Worm (Caenorhabditis elegans) whole organism, L2 larva: ENCODE results near the gene C06E2.1.

Source experiments
- C34F6.9 ChIP-seq: fragments of 150-350 bp; optimal IDR thresholded peaks from 2 replicates; lab custom pipeline; 2014; ENCODE audit warnings: missing biosample characterization, missing genetic modification characterization
- F13H6.1 ChIP-seq: sonication (generic microtip); optimal IDR thresholded peaks from 2 replicates; lab custom pipeline; 2016; ENCODE audit warnings: missing genetic modification characterization, missing compliant biosample characterization
- R02D3.7 ChIP-seq: fragments of 150-350 bp; optimal IDR thresholded peaks from 2 replicates; lab custom pipeline; 2014; ENCODE audit warnings: missing biosample characterization, missing genetic modification characterization
- Y55F3AM.14 ChIP-seq: fragments of 200-800 bp; sonication (Bioruptor generic); optimal IDR thresholded peaks from 2 replicates; lab custom pipeline; 2018; ENCODE audit warnings: mild to moderate bottlenecking, missing genetic modification characterization, missing compliant biosample characterization
- ZK546.5 ChIP-seq: sonication (generic microtip); optimal IDR thresholded peaks from 2 replicates; lab custom pipeline; 2017; ENCODE audit warnings: missing biosample characterization, missing genetic modification characterization
- alr-1 ChIP-seq: fragments of 150-350 bp; optimal IDR thresholded peaks from 2 replicates; lab custom pipeline; 2014; ENCODE audit warnings: missing biosample characterization, missing genetic modification characterization
- aly-2 ChIP-seq: fragments of 150-350 bp; optimal IDR thresholded peaks from 2 replicates; lab custom pipeline; 2014; ENCODE audit warnings: missing biosample characterization, missing genetic modification characterization
- ama-1 ChIP-seq: fragments of 150-350 bp; optimal IDR thresholded peaks from 2 replicates; lab custom pipeline; 2018; ENCODE audit warnings: inconsistent platforms
- blmp-1 ChIP-seq: sonication (generic microtip); optimal IDR thresholded peaks from 2 replicates; lab custom pipeline; 2017; ENCODE audit warnings: missing genetic modification characterization, mild to moderate bottlenecking, missing compliant biosample characterization, antibody characterized with exemption, moderate library complexity; ENCODE audit not compliant: insufficient read depth
- ceh-16 ChIP-seq: fragments of 150-350 bp; optimal IDR thresholded peaks from 2 replicates; lab custom pipeline; 2014; ENCODE audit warnings: missing biosample characterization, missing genetic modification characterization
- ceh-82 ChIP-seq: fragments of 150-350 bp; optimal IDR thresholded peaks from 2 replicates; lab custom pipeline; 2014; ENCODE audit warnings: missing biosample characterization, missing genetic modification characterization
- dmd-4 ChIP-seq: sonication (generic microtip); optimal IDR thresholded peaks from 2 replicates; lab custom pipeline; 2017; ENCODE audit warnings: missing biosample characterization, missing genetic modification characterization
- egl-27 ChIP-seq: sonication (generic microtip); optimal IDR thresholded peaks from 3 replicates; lab custom pipeline; 2017; ENCODE audit warnings: missing biosample characterization, missing genetic modification reagents, missing genetic modification characterization
- elt-1 ChIP-seq: fragments of 150-350 bp; optimal IDR thresholded peaks from 2 replicates; lab custom pipeline; 2014; ENCODE audit warnings: missing biosample characterization, missing genetic modification characterization
- elt-3 ChIP-seq: sonication (generic microtip); optimal IDR thresholded peaks from 2 replicates; lab custom pipeline; 2017; ENCODE audit warnings: missing biosample characterization, missing genetic modification characterization
- fos-1 ChIP-seq: fragments of 150-350 bp; optimal IDR thresholded peaks from 2 replicates; lab custom pipeline; 2014; ENCODE audit warnings: missing biosample characterization, missing genetic modification characterization
- gmeb-1 ChIP-seq: fragments of 150-350 bp; optimal IDR thresholded peaks from 2 replicates; lab custom pipeline; 2014; ENCODE audit warnings: missing biosample characterization, missing genetic modification characterization
- lin-11 ChIP-seq: fragments of 150-350 bp; sonication (generic microtip); optimal IDR thresholded peaks from 2 replicates; lab custom pipeline; 2014; ENCODE audit warnings: missing biosample characterization, missing genetic modification characterization, inconsistent platforms, mixed read lengths
- lin-39 ChIP-seq: fragments of 150-350 bp; optimal IDR thresholded peaks from 2 replicates; lab custom pipeline; 2014; ENCODE audit warnings: missing biosample characterization, missing genetic modification reagents, missing genetic modification characterization
- mab-5 ChIP-seq: fragments of 150-350 bp; optimal IDR thresholded peaks from 2 replicates; lab custom pipeline; 2014; ENCODE audit warnings: missing biosample characterization, missing genetic modification characterization
- mbf-1 ChIP-seq: sonication (generic microtip); optimal IDR thresholded peaks from 2 replicates; lab custom pipeline; 2017; ENCODE audit warnings: missing biosample characterization, missing genetic modification characterization
- nhr-10 ChIP-seq: sonication (generic microtip); optimal IDR thresholded peaks from 2 replicates; lab custom pipeline; 2017; ENCODE audit warnings: missing biosample characterization, missing genetic modification characterization
- nhr-11 ChIP-seq: fragments of 150-350 bp; optimal IDR thresholded peaks from 2 replicates; lab custom pipeline; 2014; ENCODE audit warnings: missing biosample characterization, missing genetic modification characterization
- nhr-12 ChIP-seq: fragments of 150-350 bp; optimal IDR thresholded peaks from 2 replicates; lab custom pipeline; 2014; ENCODE audit warnings: missing biosample characterization, missing genetic modification characterization
- nhr-129 ChIP-seq: fragments of 150-350 bp; optimal IDR thresholded peaks from 2 replicates; lab custom pipeline; 2014; ENCODE audit warnings: missing biosample characterization, missing genetic modification characterization
- nhr-21 ChIP-seq: fragments of 150-350 bp; optimal IDR thresholded peaks from 2 replicates; lab custom pipeline; 2014; ENCODE audit warnings: missing biosample characterization, missing genetic modification characterization
- nhr-23 ChIP-seq: fragments of 150-350 bp; optimal IDR thresholded peaks from 2 replicates; lab custom pipeline; 2014; ENCODE audit warnings: missing biosample characterization, missing genetic modification reagents, missing genetic modification characterization
- nhr-237 ChIP-seq: fragments of 150-350 bp; optimal IDR thresholded peaks from 2 replicates; lab custom pipeline; 2014; ENCODE audit warnings: missing biosample characterization, missing genetic modification characterization
- nhr-77 ChIP-seq: fragments of 150-350 bp; optimal IDR thresholded peaks from 2 replicates; lab custom pipeline; 2014; ENCODE audit warnings: missing biosample characterization, missing genetic modification characterization
- sma-3 ChIP-seq: sonication (generic microtip); optimal IDR thresholded peaks from 2 replicates; lab custom pipeline; 2016; ENCODE audit warnings: missing genetic modification reagents, missing genetic modification characterization, missing compliant biosample characterization
- sma-9 ChIP-seq, 2 experiments: fragments of 150-350 bp in 1 of 2; sonication (generic microtip) in 1 of 2; optimal IDR thresholded peaks; 2 replicates each; lab custom pipeline; 2014 to 2016; ENCODE audit warnings: missing genetic modification characterization in 2 of 2, mild to moderate bottlenecking in 1 of 2, missing biosample characterization in 1 of 2, missing compliant biosample characterization in 1 of 2, missing genetic modification reagents in 1 of 2, moderate library complexity in 1 of 2
- snpc-4 ChIP-seq: fragments of 150-350 bp; optimal IDR thresholded peaks from 2 replicates; lab custom pipeline; 2014; ENCODE audit warnings: missing biosample characterization, missing genetic modification characterization
- unc-39 ChIP-seq: fragments of 150-350 bp; optimal IDR thresholded peaks from 2 replicates; lab custom pipeline; 2014; ENCODE audit warnings: missing biosample characterization, missing genetic modification characterization
- unc-55 ChIP-seq: fragments of 150-350 bp; sonication (generic microtip); optimal IDR thresholded peaks from 3 replicates; lab custom pipeline; 2014; ENCODE audit warnings: missing biosample characterization, missing genetic modification reagents, missing genetic modification characterization
- unc-62 ChIP-seq: fragments of 150-350 bp; optimal IDR thresholded peaks from 2 replicates; lab custom pipeline; 2014; ENCODE audit warnings: missing biosample characterization, missing genetic modification reagents, missing genetic modification characterization
- zag-1 ChIP-seq: fragments of 150-350 bp; optimal IDR thresholded peaks from 2 replicates; lab custom pipeline; 2014; ENCODE audit warnings: missing biosample characterization, missing genetic modification characterization
- ztf-1 ChIP-seq: fragments of 200-800 bp; sonication (Bioruptor generic); conservative IDR thresholded peaks from 2 replicates; pipeline ENCODE4 v1.3.6; 2022; ENCODE audit warnings: missing genetic modification characterization, missing compliant biosample characterization
- ztf-11 ChIP-seq: sonication (generic microtip); optimal IDR thresholded peaks from 2 replicates; lab custom pipeline; 2017; ENCODE audit warnings: missing biosample characterization, missing genetic modification characterization
- ztf-4 ChIP-seq: fragments of 150-350 bp; optimal IDR thresholded peaks from 2 replicates; lab custom pipeline; 2014; ENCODE audit warnings: missing biosample characterization, missing genetic modification characterization

Gene C06E2.1

ce11 chrX:8905089-8905488 lies 30.4 kb upstream of the C06E2.1 start, which contains the start of gene ensh-1:
ensh-1 (plus strand) TSS chrX:8905389.
- TF ChIP-seq nhr-12 (no peak), nhr-237 (tag; lab: Kevin White, UChicago) (no peak), nhr-21 (tag; lab: Kevin White, UChicago) (no peak), unc-62 (no peak), zag-1 (tag; lab: Kevin White, UChicago) (no peak), dmd-4 (tag; lab: Kevin White, UChicago) (no peak), unc-39 (tag; lab: Kevin White, UChicago) (no peak), egl-27 (no peak), nhr-23 (tag; lab: Kevin White, UChicago) (no peak), nhr-129 (no peak), nhr-10 (no peak), ztf-4 (tag; lab: Kevin White, UChicago) (no peak), aly-2 (tag; lab: Kevin White, UChicago) (no peak), R02D3.7 (tag; lab: Kevin White, UChicago) (no peak), sma-9 (GFP tag; optimal IDR thresholded peaks at IDR 0.05; lab: Kevin White, UChicago) (no peak), sma-9 (tag; optimal IDR thresholded peaks at IDR 0.05; lab: Kevin White, UChicago) (no peak), ztf-11 (tag; lab: Kevin White, UChicago) (no peak), nhr-11 (tag; lab: Kevin White, UChicago) (no peak)

ce11 chrX:8902920-8903319 lies 28.3 kb upstream of the C06E2.1 start:
- TF ChIP-seq ceh-82: no peak
- no peak for TF ChIP-seq nhr-77 (tag; lab: Kevin White, UChicago)
- no peak for TF ChIP-seq elt-3 (tag; lab: Kevin White, UChicago)
- no peak for TF ChIP-seq R02D3.7 (tag; lab: Kevin White, UChicago)

- no peak for TF ChIP-seq gmeb-1 (tag; lab: Kevin White, UChicago)
- TF ChIP-seq snpc-4 (tag; lab: Kevin White, UChicago): no peak
Observed at ce11 chrX:8892808-8893207, 18.2 kb upstream of the C06E2.1 start, which contains the start of gene C13E3.1. C13E3.1 (plus strand) TSS chrX:8893108.

ce11 chrX:8891393-8891953 lies 16.8 kb upstream of the C06E2.1 start:
- TF ChIP-seq C34F6.9: no peak
- no peak for TF ChIP-seq nhr-77 (tag; lab: Kevin White, UChicago)
- no peak for TF ChIP-seq alr-1 (tag; lab: Kevin White, UChicago)
- TF ChIP-seq blmp-1 (tag; lab: Kevin White, UChicago): peak; percentile 29
- no peak for TF ChIP-seq unc-39 (tag; lab: Kevin White, UChicago)
- no peak for TF ChIP-seq lin-39 (tag; lab: Kevin White, UChicago)
- no peak for TF ChIP-seq ama-1
- TF ChIP-seq fos-1 (tag; lab: Kevin White, UChicago): peak; percentile 13
- no peak for TF ChIP-seq gmeb-1 (tag; lab: Kevin White, UChicago)
- no peak for TF ChIP-seq sma-3
- no peak for TF ChIP-seq ztf-1
- no peak for TF ChIP-seq lin-11
- TF ChIP-seq ztf-11 (tag; lab: Kevin White, UChicago): no peak
- no peak for TF ChIP-seq nhr-129

ce11 chrX:8890251-8890755 lies 15.7 kb upstream of the C06E2.1 start:
- no peak for TF ChIP-seq mbf-1 (tag; lab: Kevin White, UChicago)
- TF ChIP-seq mab-5 (tag; lab: Kevin White, UChicago): no peak
- TF ChIP-seq sma-9 (GFP tag; optimal IDR thresholded peaks at IDR 0.05; lab: Kevin White, UChicago): no peak
- TF ChIP-seq sma-9 (tag; optimal IDR thresholded peaks at IDR 0.05; lab: Kevin White, UChicago): no peak
- no peak for TF ChIP-seq unc-55 (GFP tag; lab: Kevin White, UChicago)
- TF ChIP-seq aly-2 (tag; lab: Kevin White, UChicago): no peak
- no peak for TF ChIP-seq unc-39 (tag; lab: Kevin White, UChicago)
- no peak for TF ChIP-seq elt-1 (tag; lab: Kevin White, UChicago)
- no peak for TF ChIP-seq nhr-21 (tag; lab: Kevin White, UChicago)
- TF ChIP-seq ztf-4 (tag; lab: Kevin White, UChicago): no peak
- TF ChIP-seq lin-39 (tag; lab: Kevin White, UChicago): no peak
- no peak for TF ChIP-seq F13H6.1 (tag; lab: Kevin White, UChicago)
- TF ChIP-seq ceh-16: no peak
- no peak for TF ChIP-seq nhr-77 (tag; lab: Kevin White, UChicago)
- TF ChIP-seq nhr-12: no peak
- no peak for TF ChIP-seq Y55F3AM.14 (GFP tag; lab: Kevin White, UChicago)
- TF ChIP-seq ZK546.5 (tag; lab: Kevin White, UChicago): no peak
- TF ChIP-seq R02D3.7 (tag; lab: Kevin White, UChicago): no peak
